Worm (Caenorhabditis elegans): Measurements from ENCODE around the gene acy-4.

acy-4 gene

ce11 chrV:5628014-5628413, 2.7 kb downstream of the acy-4 start:
- TF ChIP-seq W03F9.2 (tag; optimal IDR thresholded peaks at IDR 0.05) (no peak), him-1 (tag; optimal IDR thresholded peaks at IDR 0.05) (no peak), dao-5 (tag; optimal IDR thresholded peaks at IDR 0.05) (no peak)

- TF ChIP-seq W03F9.2 (tag; optimal IDR thresholded peaks at IDR 0.05) (no peak), dao-5 (tag; optimal IDR thresholded peaks at IDR 0.05) (no peak)
These were observed 9.3 kb downstream of the acy-4 start, which contains the start of gene M03E7.1 for ce11 chrV:5621390-5621789. Gene M03E7.1, plus strand, starts transcription at chrV:5621690.

ce11 chrV:5620040-5620439, 10.7 kb downstream of the acy-4 start, which contains the start of gene memb-2:
Gene memb-2, minus strand, starts transcription at chrV:5620140.
- TF ChIP-seq W03F9.2 (tag; optimal IDR thresholded peaks at IDR 0.05) (no peak), dao-5 (tag; optimal IDR thresholded peaks at IDR 0.05) (no peak)

ce11 chrV:5619372-5619771, 11.3 kb downstream of the acy-4 start:
- TF ChIP-seq W03F9.2 (tag; optimal IDR thresholded peaks at IDR 0.05), result no peak
- TF ChIP-seq him-1 (tag; optimal IDR thresholded peaks at IDR 0.05), result no peak
- TF ChIP-seq dao-5 (tag; optimal IDR thresholded peaks at IDR 0.05), result no peak

- TF ChIP-seq him-1 (tag; optimal IDR thresholded peaks at IDR 0.05), result no peak
- no peak for TF ChIP-seq dao-5 (tag; optimal IDR thresholded peaks at IDR 0.05)
- no peak for TF ChIP-seq W03F9.2 (tag; optimal IDR thresholded peaks at IDR 0.05)
These were observed 13.4 kb downstream of the acy-4 start, which contains the start of gene M03E7.2 for ce11 chrV:5617301-5617700. Gene M03E7.2, plus strand, starts transcription at chrV:5617601.

ce11 chrV:5614724-5615123, 16.0 kb downstream of the acy-4 start, which contains the start of gene M03E7.3:
Gene M03E7.3, plus strand, starts transcription at chrV:5615024.
- TF ChIP-seq W03F9.2 (tag; optimal IDR thresholded peaks at IDR 0.05) (no peak), dao-5 (tag; optimal IDR thresholded peaks at IDR 0.05) (no peak), him-1 (tag; optimal IDR thresholded peaks at IDR 0.05) (no peak)

- TF ChIP-seq dao-5 (tag; optimal IDR thresholded peaks at IDR 0.05), result no peak
- TF ChIP-seq W03F9.2 (tag; optimal IDR thresholded peaks at IDR 0.05), result no peak
- no peak for TF ChIP-seq him-1 (tag; optimal IDR thresholded peaks at IDR 0.05)
These were observed 17.6 kb downstream of the acy-4 start, which contains the start of gene lrpc-1 for ce11 chrV:5613109-5613508. Gene lrpc-1, minus strand, starts transcription at chrV:5613209.

ce11 chrV:5610186-5610585, 20.5 kb downstream of the acy-4 start:
- TF ChIP-seq him-1 (tag; optimal IDR thresholded peaks at IDR 0.05) (no peak), W03F9.2 (tag; optimal IDR thresholded peaks at IDR 0.05) (no peak), dao-5 (tag; optimal IDR thresholded peaks at IDR 0.05) (no peak)

- no peak for TF ChIP-seq dao-5 (tag; optimal IDR thresholded peaks at IDR 0.05)
- TF ChIP-seq W03F9.2 (tag; optimal IDR thresholded peaks at IDR 0.05), result no peak
- no peak for TF ChIP-seq him-1 (tag; optimal IDR thresholded peaks at IDR 0.05)
These were observed 24.4 kb downstream of the acy-4 start, which contains the start of gene CD4.1 for ce11 chrV:5606255-5606654. Gene CD4.1, plus strand, starts transcription at chrV:5606555.

ce11 chrV:5601263-5601662, 29.4 kb downstream of the acy-4 start, which contains the start of gene CD4.8:
Gene CD4.8, minus strand, starts transcription at chrV:5601363.
- TF ChIP-seq him-1 (tag; optimal IDR thresholded peaks at IDR 0.05) (no peak), dao-5 (tag; optimal IDR thresholded peaks at IDR 0.05) (no peak), W03F9.2 (tag; optimal IDR thresholded peaks at IDR 0.05) (no peak)

- peak; percentile 1 for TF ChIP-seq W03F9.2 (tag; optimal IDR thresholded peaks at IDR 0.05)
- TF ChIP-seq him-1 (tag; optimal IDR thresholded peaks at IDR 0.05), result no peak
These were observed 34.2 kb downstream of the acy-4 start, which contains the start of gene zhit-1 for ce11 chrV:5596391-5597030. Gene zhit-1, minus strand, starts transcription at chrV:5596551.

- TF ChIP-seq W03F9.2 (tag; optimal IDR thresholded peaks at IDR 0.05), result no peak
- TF ChIP-seq dao-5 (tag; optimal IDR thresholded peaks at IDR 0.05), result no peak
- no peak for TF ChIP-seq him-1 (tag; optimal IDR thresholded peaks at IDR 0.05)
These were observed 36.4 kb downstream of the acy-4 start, which contains the start of gene crn-2 for ce11 chrV:5594315-5594714. Gene crn-2, plus strand, starts transcription at chrV:5594615.

- no peak for TF ChIP-seq dao-5 (tag; optimal IDR thresholded peaks at IDR 0.05)
- no peak for TF ChIP-seq W03F9.2 (tag; optimal IDR thresholded peaks at IDR 0.05)
- TF ChIP-seq him-1 (tag; optimal IDR thresholded peaks at IDR 0.05), result no peak
These were observed 37.3 kb downstream of the acy-4 start, which contains the start of gene mrpl-48 for ce11 chrV:5593406-5593805. Gene mrpl-48, plus strand, starts transcription at chrV:5593706.

ce11 chrV:5592323-5592722, 38.4 kb downstream of the acy-4 start, which contains the start of gene vps-37:
Gene vps-37, plus strand, starts transcription at chrV:5592700.
- TF ChIP-seq him-1 (tag; optimal IDR thresholded peaks at IDR 0.05), result no peak
- no peak for TF ChIP-seq dao-5 (tag; optimal IDR thresholded peaks at IDR 0.05)
- peak; percentile 31 for TF ChIP-seq W03F9.2 (tag; optimal IDR thresholded peaks at IDR 0.05)

- TF ChIP-seq dao-5 (tag; optimal IDR thresholded peaks at IDR 0.05), result no peak
- no peak for TF ChIP-seq him-1 (tag; optimal IDR thresholded peaks at IDR 0.05)
- no peak for TF ChIP-seq W03F9.2 (tag; optimal IDR thresholded peaks at IDR 0.05)
These were observed 38.8 kb downstream of the acy-4 start for ce11 chrV:5591887-5592286.

All from whole organism, L4/young adult.